Fruit fly (Drosophila melanogaster) whole organism, adult: ENCODE data around the gene Moca-cyp.

Experiments
- CG11617 ChIP-seq: fragments of 200-800 bp; sonication (Bioruptor generic); optimal IDR thresholded peaks from 2 replicates; lab custom pipeline; 2017; ENCODE audit warnings: mild to moderate bottlenecking, missing biosample characterization, missing genetic modification reagents, missing genetic modification characterization
- CG14711 ChIP-seq: fragments of 200-800 bp; sonication (Bioruptor generic); optimal IDR thresholded peaks from 2 replicates; lab custom pipeline; 2018; ENCODE audit warnings: missing biosample characterization, mild to moderate bottlenecking, missing genetic modification characterization, moderate library complexity
- CG7101 ChIP-seq: fragments of 200-800 bp; sonication (Bioruptor generic); optimal IDR thresholded peaks from 2 replicates; lab custom pipeline; 2018; ENCODE audit warnings: missing biosample characterization, mild to moderate bottlenecking, missing genetic modification characterization, moderate library complexity
- Crg-1 ChIP-seq: fragments of 200-800 bp; sonication (Bioruptor generic); optimal IDR thresholded peaks from 2 replicates; lab custom pipeline; 2016; ENCODE audit warnings: missing biosample characterization, missing genetic modification characterization
- Hr96 ChIP-seq: fragments of 200-800 bp; sonication (Bioruptor generic); optimal IDR thresholded peaks from 2 replicates; lab custom pipeline; 2016; ENCODE audit warnings: missing biosample characterization, missing genetic modification characterization
- cnc ChIP-seq, 2 experiments: fragments of >200 bp; optimal IDR thresholded peaks; 2 replicates each; lab custom pipeline; 2017
- kay ChIP-seq: fragments of 200-800 bp; sonication (Bioruptor generic); peaks from one replicate; lab custom pipeline; 2016; ENCODE audit warnings: missing biosample characterization, missing genetic modification characterization, borderline replicate concordance
- ovo ChIP-seq: fragments of 200-800 bp; sonication (Bioruptor generic); optimal IDR thresholded peaks from 2 replicates; lab custom pipeline; 2016; ENCODE audit warnings: missing biosample characterization, missing genetic modification characterization

DNA sequence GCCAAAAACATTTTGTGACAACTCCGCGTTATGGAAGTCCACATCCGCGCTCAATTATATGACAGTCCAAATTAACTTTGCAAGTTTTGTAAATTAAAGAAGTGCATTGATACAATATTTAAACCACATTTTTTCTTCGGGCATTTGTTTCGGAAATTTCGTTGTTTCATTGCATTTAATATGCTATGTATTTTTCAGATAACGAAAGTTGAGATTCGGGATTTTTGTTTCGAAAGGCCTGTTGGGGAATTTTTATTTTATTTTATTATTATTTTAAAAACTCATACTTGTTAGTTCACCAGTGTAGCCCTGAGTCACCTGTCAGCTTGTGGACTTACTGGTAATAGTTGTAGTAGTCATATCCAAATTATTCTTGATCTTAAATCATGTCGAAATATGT lies 46.4 kb upstream of the Moca-cyp start, which contains the start of gene UQCR-14L:
- no peak for TF ChIP-seq ovo (GFP tag; lab: Kevin White, UChicago)
- no peak for TF ChIP-seq CG11617
- TF ChIP-seq kay, result no peak
- TF ChIP-seq Crg-1 (GFP tag; lab: Kevin White, UChicago), result no peak
- TF ChIP-seq Hr96 (GFP tag; lab: Kevin White, UChicago), result no peak
- no peak for TF ChIP-seq CG14711 (tag; lab: Kevin White, UChicago)
- TF ChIP-seq CG7101 (tag; lab: Kevin White, UChicago), result no peak
- TF ChIP-seq cnc (optimal IDR thresholded peaks at IDR 0.05; lab: Kevin White, UChicago), result no peak
